Worm (Caenorhabditis elegans) whole organism, young adult: Measurements from ENCODE around the gene F58B4.5.

ENCODE experiments used
- B0261.1 ChIP-seq: sonication (generic microtip); optimal IDR thresholded peaks from 2 replicates; lab custom pipeline; 2016; ENCODE audit warnings: mild to moderate bottlenecking, missing genetic modification characterization, moderate library complexity, missing compliant biosample characterization
- D2030.7 ChIP-seq: fragments of 200-800 bp; sonication (Bioruptor generic); IDR thresholded peaks from 2 replicates; pipeline ENCODE4 v1.3.6; 2022; ENCODE audit warnings: missing genetic modification reagents, missing genetic modification characterization, missing compliant biosample characterization
- F23B12.7 ChIP-seq: sonication (generic microtip); optimal IDR thresholded peaks from 2 replicates; lab custom pipeline; 2017; ENCODE audit warnings: missing genetic modification characterization, mild to moderate bottlenecking, missing compliant biosample characterization, antibody characterized with exemption, moderate library complexity; ENCODE audit not compliant: insufficient read depth
- F37B4.10 ChIP-seq: fragments of 200-800 bp; sonication (Bioruptor generic); IDR thresholded peaks from 2 replicates; pipeline ENCODE4 v1.3.6; 2022; ENCODE audit warnings: missing genetic modification characterization, missing compliant biosample characterization
- K11D2.4 ChIP-seq: fragments of 200-800 bp; sonication (Bioruptor generic); IDR thresholded peaks from 2 replicates; pipeline ENCODE4 v1.3.6; 2022; ENCODE audit warnings: missing genetic modification reagents, missing genetic modification characterization, missing compliant biosample characterization
- Y53G8AR.9 ChIP-seq: fragments of 200-800 bp; sonication (Bioruptor generic); conservative IDR thresholded peaks from 2 replicates; pipeline ENCODE4 v1.3.6; 2022; ENCODE audit warnings: missing genetic modification reagents, missing genetic modification characterization, missing compliant biosample characterization
- ama-1 ChIP-seq, 3 experiments: fragments of 150-350 bp in 1 of 3; sonication (generic microtip) in 2 of 3; optimal IDR thresholded peaks; 2 replicates each; lab custom pipeline; 2014 to 2018; ENCODE audit warnings: missing biosample characterization in 2 of 3, missing genetic modification characterization in 2 of 3, missing genetic modification reagents in 2 of 3
- atf-7 ChIP-seq: sonication (generic microtip); optimal IDR thresholded peaks from 2 replicates; lab custom pipeline; 2017; ENCODE audit warnings: mild to moderate bottlenecking, missing genetic modification characterization, missing compliant biosample characterization
- attf-5 ChIP-seq: fragments of 200-800 bp; sonication (Bioruptor generic); optimal IDR thresholded peaks from 2 replicates; lab custom pipeline; 2018; ENCODE audit warnings: mild to moderate bottlenecking, missing genetic modification characterization, missing compliant biosample characterization
- bed-2 ChIP-seq: fragments of 200-800 bp; sonication (Bioruptor generic); IDR thresholded peaks from 2 replicates; pipeline ENCODE4 v1.3.6; 2022; ENCODE audit warnings: missing genetic modification reagents, missing genetic modification characterization, missing compliant biosample characterization
- ceh-27 ChIP-seq: fragments of 200-800 bp; sonication (Bioruptor generic); optimal IDR thresholded peaks from 2 replicates; lab custom pipeline; 2018; ENCODE audit warnings: mild to moderate bottlenecking, missing genetic modification characterization, moderate library complexity, missing compliant biosample characterization
- ceh-40 ChIP-seq: fragments of 200-800 bp; sonication (Bioruptor generic); IDR thresholded peaks from 2 replicates; pipeline ENCODE4 v1.3.6; 2022; ENCODE audit warnings: missing genetic modification characterization, missing compliant biosample characterization
- ceh-91 ChIP-seq: fragments of 200-800 bp; sonication (Bioruptor generic); IDR thresholded peaks from 2 replicates; pipeline ENCODE4 v1.3.6; 2022; ENCODE audit warnings: missing genetic modification reagents, missing genetic modification characterization, missing compliant biosample characterization
- chd-7 ChIP-seq: sonication (generic microtip); optimal IDR thresholded peaks from 2 replicates; lab custom pipeline; 2016; ENCODE audit warnings: mild to moderate bottlenecking, missing genetic modification characterization, moderate library complexity, missing compliant biosample characterization
- dox-1 ChIP-seq: fragments of 200-800 bp; sonication (Bioruptor generic); IDR thresholded peaks from 2 replicates; pipeline ENCODE4 v1.3.6; 2022; ENCODE audit warnings: missing genetic modification reagents, missing genetic modification characterization, missing compliant biosample characterization
- dpff-1 ChIP-seq: sonication (generic microtip); optimal IDR thresholded peaks from 2 replicates; lab custom pipeline; 2017; ENCODE audit warnings: mild to moderate bottlenecking, missing genetic modification characterization, missing compliant biosample characterization
- efl-1 ChIP-seq: fragments of 150-350 bp; optimal IDR thresholded peaks from 2 replicates; lab custom pipeline; 2014; ENCODE audit warnings: missing biosample characterization, missing genetic modification reagents, missing genetic modification characterization
- ets-4 ChIP-seq: fragments of 200-800 bp; sonication (Bioruptor generic); optimal IDR thresholded peaks from 2 replicates; lab custom pipeline; 2018; ENCODE audit warnings: mild to moderate bottlenecking, missing genetic modification characterization, missing compliant biosample characterization
- gei-17 ChIP-seq: fragments of 200-800 bp; sonication (Bioruptor generic); optimal IDR thresholded peaks from 2 replicates; lab custom pipeline; 2018; ENCODE audit warnings: mild to moderate bottlenecking, missing genetic modification characterization, missing compliant biosample characterization
- hmg-1.2 ChIP-seq: fragments of 200-800 bp; sonication (Bioruptor generic); IDR thresholded peaks from 2 replicates; pipeline ENCODE4 v1.3.6; 2022; ENCODE audit warnings: missing genetic modification reagents, missing genetic modification characterization, missing compliant biosample characterization
- hsf-1 ChIP-seq: fragments of 200-800 bp; sonication (Bioruptor generic); IDR thresholded peaks from 2 replicates; pipeline ENCODE4 v1.3.6; 2022; ENCODE audit warnings: missing genetic modification reagents, missing genetic modification characterization, missing compliant biosample characterization
- let-607 ChIP-seq, 2 experiments: fragments of 200-800 bp in 1 of 2; sonication (Bioruptor generic) in 1 of 2; sonication (generic microtip) in 1 of 2; optimal IDR thresholded peaks; 2 replicates each; lab custom pipeline; 2016 to 2018; ENCODE audit warnings: mild to moderate bottlenecking in 2 of 2, missing compliant biosample characterization in 2 of 2, missing genetic modification characterization in 2 of 2, moderate library complexity in 2 of 2, missing genotype in 1 of 2
- lin-26 ChIP-seq: fragments of 200-800 bp; sonication (Bioruptor generic); IDR thresholded peaks from 2 replicates; pipeline ENCODE4 v1.3.6; 2022; ENCODE audit warnings: missing genetic modification reagents, missing genetic modification characterization, missing compliant biosample characterization
- lin-40 ChIP-seq: sonication (generic microtip); optimal IDR thresholded peaks from 2 replicates; lab custom pipeline; 2016; ENCODE audit warnings: missing genetic modification characterization, mild to moderate bottlenecking, missing compliant biosample characterization, missing genotype, missing genetic modification reagents
- lir-1 ChIP-seq: fragments of 200-800 bp; sonication (Bioruptor generic); conservative IDR thresholded peaks from 2 replicates; pipeline ENCODE4 v1.3.6; 2022; ENCODE audit warnings: missing genetic modification reagents, missing genetic modification characterization, missing compliant biosample characterization
- madf-6 ChIP-seq: fragments of 200-800 bp; sonication (Bioruptor generic); IDR thresholded peaks from 2 replicates; pipeline ENCODE4 v1.3.6; 2022; ENCODE audit warnings: missing genetic modification reagents, missing genetic modification characterization, missing compliant biosample characterization
- madf-8 ChIP-seq: fragments of 200-800 bp; sonication (Bioruptor generic); conservative IDR thresholded peaks from 2 replicates; pipeline ENCODE4 v1.3.6; 2022; ENCODE audit warnings: missing genetic modification reagents, missing genetic modification characterization, missing compliant biosample characterization
- nfya-2 ChIP-seq: fragments of 200-800 bp; sonication (Bioruptor generic); IDR thresholded peaks from 2 replicates; pipeline ENCODE4 v1.3.6; 2022; ENCODE audit warnings: missing genetic modification reagents, missing genetic modification characterization, missing compliant biosample characterization
- nhr-179 ChIP-seq: sonication (generic microtip); optimal IDR thresholded peaks from 2 replicates; lab custom pipeline; 2016; ENCODE audit warnings: mild to moderate bottlenecking, missing genetic modification characterization, missing compliant biosample characterization
- nhr-90 ChIP-seq: sonication (generic microtip); optimal IDR thresholded peaks from 2 replicates; lab custom pipeline; 2016; ENCODE audit warnings: missing genotype, mild to moderate bottlenecking, missing genetic modification characterization, missing compliant biosample characterization
- pha-4 ChIP-seq: fragments of 150-350 bp; sonication (generic microtip); optimal IDR thresholded peaks from 2 replicates; lab custom pipeline; 2014; ENCODE audit warnings: missing biosample characterization, missing genetic modification reagents, missing genetic modification characterization
- rec-8 ChIP-seq, 2 experiments: sonication (generic microtip); optimal IDR thresholded peaks; 2 replicates each; lab custom pipeline; 2016; ENCODE audit warnings: mild to moderate bottlenecking in 2 of 2, missing genetic modification characterization in 2 of 2, missing genetic modification reagents in 2 of 2, missing genotype in 2 of 2, missing biosample characterization in 1 of 2, missing compliant biosample characterization in 1 of 2, moderate library complexity in 1 of 2
- snpc-1.1 ChIP-seq: sonication (generic microtip); optimal IDR thresholded peaks from 2 replicates; lab custom pipeline; 2017; ENCODE audit warnings: missing genetic modification characterization, mild to moderate bottlenecking, missing compliant biosample characterization, antibody characterized with exemption, moderate library complexity, missing genotype, missing genetic modification reagents; ENCODE audit not compliant: insufficient read depth
- snpc-4 ChIP-seq, 5 experiments: fragments of 150-350 bp in 1 of 5; sonication (generic microtip) in 4 of 5; optimal IDR thresholded peaks; 2 replicates each; lab custom pipeline; 2014 to 2018; ENCODE audit warnings: missing genetic modification characterization in 5 of 5, missing biosample characterization in 3 of 5, antibody characterized with exemption in 2 of 5, mild to moderate bottlenecking in 2 of 5, missing compliant biosample characterization in 2 of 5, missing genotype in 2 of 5, moderate library complexity in 2 of 5, missing genetic modification reagents in 1 of 5
- sptf-2 ChIP-seq: fragments of 200-800 bp; sonication (Bioruptor generic); optimal IDR thresholded peaks from 2 replicates; lab custom pipeline; 2018; ENCODE audit warnings: mild to moderate bottlenecking, missing genetic modification characterization, missing compliant biosample characterization
- tlf-1 ChIP-seq: fragments of 200-800 bp; sonication (Bioruptor generic); optimal IDR thresholded peaks from 2 replicates; lab custom pipeline; 2018; ENCODE audit warnings: mild to moderate bottlenecking, missing genetic modification characterization, missing compliant biosample characterization
- xnd-1 ChIP-seq: sonication (generic microtip); optimal IDR thresholded peaks from 2 replicates; lab custom pipeline; 2016; ENCODE audit warnings: missing genotype, missing genetic modification reagents, missing genetic modification characterization, missing compliant biosample characterization
- ztf-22 ChIP-seq: fragments of 200-800 bp; sonication (Bioruptor generic); optimal IDR thresholded peaks from 2 replicates; lab custom pipeline; 2018; ENCODE audit warnings: mild to moderate bottlenecking, missing genetic modification characterization, moderate library complexity, missing compliant biosample characterization

F58B4.5 gene

ce11 chrV:10940571-10940991 is 8.1 kb downstream of the F58B4.5 start (continued):
- peak; percentile 72 for TF ChIP-seq chd-7 (tag; lab: Kevin White, UChicago)
- peak; percentile 29 for TF ChIP-seq gei-17 (GFP tag; lab: Kevin White, UChicago)
- TF ChIP-seq lin-40 (tag; lab: Kevin White, UChicago): peak; percentile 55
- no peak for TF ChIP-seq D2030.7
- TF ChIP-seq snpc-4 (GFP tag; optimal IDR thresholded peaks at IDR 0.05; lab: Kevin White, UChicago): no peak
- peak in 2 of 4 experiments; percentile 31 to 51 for TF ChIP-seq snpc-4 (tag; optimal IDR thresholded peaks at IDR 0.05; lab: Kevin White, UChicago)
- TF ChIP-seq nhr-90: peak; percentile 57
- no peak for TF ChIP-seq K11D2.4 (GFP tag; lab: Robert Waterston, UW)
- TF ChIP-seq madf-8: no peak
- TF ChIP-seq dox-1: peak; percentile 62
- no peak for TF ChIP-seq madf-6
- TF ChIP-seq F23B12.7 (tag; lab: Kevin White, UChicago): peak; percentile 19
- TF ChIP-seq ceh-27 (GFP tag; lab: Kevin White, UChicago): peak; percentile 52
- peak; percentile 73 for TF ChIP-seq attf-5
- no peak for TF ChIP-seq nhr-179 (tag; lab: Kevin White, UChicago)
- peak; percentile 94 for TF ChIP-seq atf-7 (tag; lab: Kevin White, UChicago)
- peak in 1 of 2 experiments; percentile 53 for TF ChIP-seq let-607 (tag; optimal IDR thresholded peaks at IDR 0.05; lab: Kevin White, UChicago)

- TF ChIP-seq B0261.1 (tag; lab: Kevin White, UChicago) (no peak), tlf-1 (GFP tag; lab: Kevin White, UChicago) (no peak), ama-1 (optimal IDR thresholded peaks at IDR 0.05; lab: Kevin White, UChicago) (peak; percentile 62), ama-1 (GFP tag; optimal IDR thresholded peaks at IDR 0.05; lab: Kevin White, UChicago) (no peak)
- TF ChIP-seq, all 124 proteins: peak for 1
Observed at ce11 chrV:10941150-10941549, 8.7 kb downstream of the F58B4.5 start, which contains the start of gene F17C11.26. TSS of gene F17C11.26 (plus strand) at chrV:10941450.

ce11 chrV:10942161-10942560 is 9.7 kb downstream of the F58B4.5 start, which contains the start of gene zip-9:
TSS of gene zip-9 (plus strand) at chrV:10942461.
- 0 out of 2 replicates have a peak, but pooled peaks have one; percentile 20 for TF ChIP-seq hsf-1 (GFP tag; lab: Robert Waterston, UW)
- 0 out of 2 replicates have a peak, but pooled peaks have one; percentile 76 for TF ChIP-seq F37B4.10 (GFP tag; lab: Robert Waterston, UW)
- no peak for TF ChIP-seq dpff-1

ce11 chrV:10944903-10945302 is 12.4 kb downstream of the F58B4.5 start:
- TF ChIP-seq lin-40 (tag; lab: Kevin White, UChicago) (no peak), pha-4 (tag; lab: Kevin White, UChicago) (no peak), rec-8 (tag; optimal IDR thresholded peaks at IDR 0.05; lab: Kevin White, UChicago) (no peak), ceh-91 (no peak), xnd-1 (tag; lab: Kevin White, UChicago) (no peak), bed-2 (GFP tag; lab: Robert Waterston, UW) (no peak), lin-26 (GFP tag; lab: Robert Waterston, UW) (no peak), lir-1 (GFP tag; lab: Robert Waterston, UW) (no peak), ceh-40 (GFP tag; lab: Robert Waterston, UW) (no peak), snpc-1.1 (no peak), efl-1 (no peak), hmg-1.2 (GFP tag; lab: Robert Waterston, UW) (no peak), Y53G8AR.9 (GFP tag; lab: Robert Waterston, UW) (no peak), ztf-22 (GFP tag; lab: Kevin White, UChicago) (no peak), nfya-2 (no peak), ets-4 (GFP tag; lab: Kevin White, UChicago) (no peak), hsf-1 (GFP tag; lab: Robert Waterston, UW) (no peak), sptf-2 (GFP tag; lab: Kevin White, UChicago) (no peak), dpff-1 (no peak)
- TF ChIP-seq, all 124 proteins: peak for 0
